Fruit fly (Drosophila melanogaster) whole organism, prepupa: ENCODE data around the gene sturkopf.

Source experiments
- CG4318 ChIP-seq: fragments of 200-800 bp; sonication (Bioruptor generic); optimal IDR thresholded peaks from 3 replicates; lab custom pipeline; 2017; ENCODE audit warnings: missing biosample characterization, mild to moderate bottlenecking, missing genetic modification characterization
- CG6163 ChIP-seq: fragments of 200-800 bp; sonication (Bioruptor generic); IDR thresholded peaks from 3 replicates; pipeline ENCODE4 v1.3.6; 2022; ENCODE audit warnings: missing biosample characterization, missing genetic modification characterization
- CG6276 ChIP-seq: fragments of 200-800 bp; sonication (Bioruptor generic); optimal IDR thresholded peaks from 2 replicates; lab custom pipeline; 2017; ENCODE audit warnings: missing biosample characterization, mild to moderate bottlenecking, missing genetic modification characterization
- CG8319 ChIP-seq: fragments of 200-800 bp; sonication (Bioruptor generic); optimal IDR thresholded peaks from 3 replicates; lab custom pipeline; 2016; ENCODE audit warnings: missing biosample characterization, missing genetic modification characterization
- Eip93F ChIP-seq: fragments of 200-800 bp; sonication (Bioruptor generic); optimal IDR thresholded peaks from 2 replicates; lab custom pipeline; 2016; ENCODE audit warnings: missing biosample characterization, mild to moderate bottlenecking, missing genetic modification characterization
- Ets96B ChIP-seq: fragments of 200-800 bp; optimal IDR thresholded peaks from 2 replicates; lab custom pipeline; 2019; ENCODE audit warnings: missing biosample characterization, mild to moderate bottlenecking, missing genetic modification characterization, moderate library complexity
- achi ChIP-seq: fragments of 200-800 bp; sonication (Bioruptor generic); optimal IDR thresholded peaks from 3 replicates; lab custom pipeline; 2016; ENCODE audit warnings: missing biosample characterization, missing genetic modification characterization
- esn ChIP-seq: fragments of 200-800 bp; sonication (Bioruptor generic); optimal IDR thresholded peaks from 2 replicates; lab custom pipeline; 2016; ENCODE audit warnings: missing biosample characterization, mild to moderate bottlenecking, missing genetic modification characterization, moderate library complexity
- fd85E ChIP-seq: fragments of 200-800 bp; sonication (Bioruptor generic); optimal IDR thresholded peaks from 3 replicates; lab custom pipeline; 2016; ENCODE audit warnings: missing biosample characterization, missing genetic modification characterization
- lz ChIP-seq: fragments of 200-800 bp; sonication (Bioruptor generic); optimal IDR thresholded peaks from 3 replicates; lab custom pipeline; 2016; ENCODE audit warnings: missing biosample characterization, missing genetic modification characterization
- svp ChIP-seq: fragments of 200-800 bp; sonication (Bioruptor generic); peaks from one replicate; lab custom pipeline; 2016; ENCODE audit warnings: missing biosample characterization, missing genetic modification characterization
- topi ChIP-seq: fragments of 200-800 bp; sonication (Bioruptor generic); optimal IDR thresholded peaks from 3 replicates; lab custom pipeline; 2016; ENCODE audit warnings: missing biosample characterization, missing genetic modification characterization

DNA sequence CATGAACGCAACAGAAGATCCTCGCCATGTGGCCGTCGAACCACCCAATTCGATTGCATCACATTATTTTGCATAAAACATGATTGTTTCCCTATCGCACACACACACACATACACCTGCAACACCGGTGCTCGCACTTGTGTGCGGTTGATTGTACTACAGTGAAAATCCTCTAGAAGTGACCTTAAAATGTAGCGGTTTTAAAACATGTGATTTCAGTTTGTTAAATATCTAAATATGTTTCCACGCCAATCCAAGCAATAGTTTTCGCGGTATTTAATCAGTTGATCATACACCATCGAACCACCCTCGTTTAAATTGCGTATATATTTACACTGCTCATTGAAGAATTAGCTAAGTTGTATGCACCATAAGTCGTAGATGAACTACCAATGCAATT lies 17.2 kb upstream of the sturkopf start:
- no peak for TF ChIP-seq topi (GFP tag; lab: Kevin White, UChicago)
- no peak for TF ChIP-seq lz
- no peak for TF ChIP-seq Eip93F
- no peak for TF ChIP-seq CG8319
- no peak for TF ChIP-seq Ets96B (tag; lab: Kevin White, UChicago)
- no peak for TF ChIP-seq CG6276 (GFP tag; lab: Kevin White, UChicago)
- peak; percentile 10 for TF ChIP-seq achi
- TF ChIP-seq fd85E (GFP tag; lab: Kevin White, UChicago): no peak
- TF ChIP-seq svp (GFP tag; lab: Kevin White, UChicago): no peak
- peak; percentile 29 for TF ChIP-seq esn (GFP tag; lab: Kevin White, UChicago)
- no peak for TF ChIP-seq CG4318
- TF ChIP-seq CG6163: no peak
